Fruit fly (Drosophila melanogaster): ENCODE measurements around the gene Cyp4d2.

Cyp4d2 gene

dm6 chrX:2155868-2156267 is 19.9 kb upstream of the Cyp4d2 start:
- TF ChIP-seq CG34367 (tag; optimal IDR thresholded peaks at IDR 0.05) (no peak), Pif1A (GFP tag; optimal IDR thresholded peaks at IDR 0.05) (no peak), fd96Ca (GFP tag; IDR thresholded peaks at IDR 0.05) (peak; percentile 32; the same call in 1 of the 3 replicates), Ets98B (GFP tag; IDR thresholded peaks at IDR 0.05) (peak; percentile 38; the same call in 1 of the 2 replicates), CG13204 (GFP tag; optimal IDR thresholded peaks at IDR 0.05) (peak; percentile 39), CG32121 (GFP tag; IDR thresholded peaks at IDR 0.05) (peak; percentile 42; the same call in 1 of the 2 replicates), EcR (GFP tag; optimal IDR thresholded peaks at IDR 0.05) (peak; percentile 21), Snoo (tag; optimal IDR thresholded peaks at IDR 0.05) (no peak)

- no peak for TF ChIP-seq CG17806 (tag; optimal IDR thresholded peaks at IDR 0.05)
- TF ChIP-seq EcR (GFP tag; optimal IDR thresholded peaks at IDR 0.05) = no peak
Measured at dm6 chrX:2157929-2158610, 17.7 kb upstream of the Cyp4d2 start.

dm6 chrX:2158668-2159163 is 17.1 kb upstream of the Cyp4d2 start, which contains the start of gene wapl:
TSS of gene wapl (minus strand) at chrX:2158983.
- TF ChIP-seq CG17806 (tag; optimal IDR thresholded peaks at IDR 0.05) (no peak), CG34367 (tag; optimal IDR thresholded peaks at IDR 0.05) (no peak), Snoo (tag; optimal IDR thresholded peaks at IDR 0.05) (no peak), CG8301 (tag; optimal IDR thresholded peaks at IDR 0.05) (no peak), Pif1B (GFP tag; optimal IDR thresholded peaks at IDR 0.05) (no peak), gl (tag; optimal IDR thresholded peaks at IDR 0.05) (no peak), CG32121 (GFP tag; IDR thresholded peaks at IDR 0.05) (no peak)

dm6 chrX:2161020-2161419 is 14.8 kb upstream of the Cyp4d2 start:
- TF ChIP-seq Pif1B (GFP tag; optimal IDR thresholded peaks at IDR 0.05) (no peak), CG17806 (tag; optimal IDR thresholded peaks at IDR 0.05) (no peak), CG15710 (tag; optimal IDR thresholded peaks at IDR 0.05) (no peak), CG9948 (tag; optimal IDR thresholded peaks at IDR 0.05) (no peak), CG4496 (GFP tag; IDR thresholded peaks at IDR 0.05) (no peak), EcR (GFP tag; optimal IDR thresholded peaks at IDR 0.05) (no peak), Snoo (tag; optimal IDR thresholded peaks at IDR 0.05) (no peak), D1 (tag; optimal IDR thresholded peaks at IDR 0.05) (no peak), CG14655 (GFP tag; optimal IDR thresholded peaks at IDR 0.05) (no peak), CG34367 (tag; optimal IDR thresholded peaks at IDR 0.05) (no peak), CG32121 (GFP tag; IDR thresholded peaks at IDR 0.05) (no peak), Ets98B (GFP tag; IDR thresholded peaks at IDR 0.05) (no peak)

dm6 chrX:2162130-2162907 is 13.5 kb upstream of the Cyp4d2 start, which contains the start of the genes Cyp4d1 and CG3630:
TSS of gene Cyp4d1 (minus strand) at chrX:2162180.
TSS of gene CG3630 (plus strand) at chrX:2162196.
- no peak for TF ChIP-seq CG14655 (GFP tag; optimal IDR thresholded peaks at IDR 0.05)
- no peak for TF ChIP-seq CG17806 (tag; optimal IDR thresholded peaks at IDR 0.05)
- no peak for TF ChIP-seq CG8159 (tag; optimal IDR thresholded peaks at IDR 0.05)
- TF ChIP-seq CG32121 (GFP tag; IDR thresholded peaks at IDR 0.05) = no peak
- TF ChIP-seq CG4496 (GFP tag; IDR thresholded peaks at IDR 0.05) = no peak
- TF ChIP-seq CG12605 (GFP tag; IDR thresholded peaks at IDR 0.05) = no peak
- no peak for TF ChIP-seq Pif1B (GFP tag; optimal IDR thresholded peaks at IDR 0.05)
- TF ChIP-seq CG8301 (tag; optimal IDR thresholded peaks at IDR 0.05) = no peak
- TF ChIP-seq Pif1A (GFP tag; optimal IDR thresholded peaks at IDR 0.05) = no peak
- no peak for TF ChIP-seq EcR (GFP tag; optimal IDR thresholded peaks at IDR 0.05)
- no peak for TF ChIP-seq CG10348 (GFP tag; IDR thresholded peaks at IDR 0.05)
- TF ChIP-seq D1 (tag; optimal IDR thresholded peaks at IDR 0.05) = no peak

- TF ChIP-seq CG9948 (tag; optimal IDR thresholded peaks at IDR 0.05) (no peak), fd96Ca (GFP tag; IDR thresholded peaks at IDR 0.05) (no peak), CG32121 (GFP tag; IDR thresholded peaks at IDR 0.05) (no peak), CG8159 (tag; optimal IDR thresholded peaks at IDR 0.05) (no peak), CG10348 (GFP tag; IDR thresholded peaks at IDR 0.05) (no peak), CG14655 (GFP tag; optimal IDR thresholded peaks at IDR 0.05) (no peak), CG12605 (GFP tag; IDR thresholded peaks at IDR 0.05) (no peak), EcR (GFP tag; optimal IDR thresholded peaks at IDR 0.05) (no peak), CG17806 (tag; optimal IDR thresholded peaks at IDR 0.05) (no peak), CG34367 (tag; optimal IDR thresholded peaks at IDR 0.05) (no peak)
Measured at dm6 chrX:2163358-2163757, 12.4 kb upstream of the Cyp4d2 start.

- TF ChIP-seq EcR (GFP tag; optimal IDR thresholded peaks at IDR 0.05) (no peak), CG32121 (GFP tag; IDR thresholded peaks at IDR 0.05) (peak; percentile 82), rn (GFP tag; IDR thresholded peaks at IDR 0.05) (no peak), gl (tag; optimal IDR thresholded peaks at IDR 0.05) (no peak), Ets98B (GFP tag; IDR thresholded peaks at IDR 0.05) (peak; percentile 81), CG8301 (tag; optimal IDR thresholded peaks at IDR 0.05) (peak; percentile 16), CG4496 (GFP tag; IDR thresholded peaks at IDR 0.05) (peak; percentile 79), D1 (tag; optimal IDR thresholded peaks at IDR 0.05) (no peak), CG8159 (tag; optimal IDR thresholded peaks at IDR 0.05) (no peak), CG9948 (tag; optimal IDR thresholded peaks at IDR 0.05) (no peak), Pif1A (GFP tag; optimal IDR thresholded peaks at IDR 0.05) (no peak), fd96Ca (GFP tag; IDR thresholded peaks at IDR 0.05) (peak; percentile 80), CG14655 (GFP tag; optimal IDR thresholded peaks at IDR 0.05) (no peak), CG12605 (GFP tag; IDR thresholded peaks at IDR 0.05) (0 out of 2 replicates have a peak, but pooled peaks have one; percentile 15), CG10348 (GFP tag; IDR thresholded peaks at IDR 0.05) (peak; percentile 36; the same call in 1 of the 2 replicates), CG34367 (tag; optimal IDR thresholded peaks at IDR 0.05) (no peak), CG13204 (GFP tag; optimal IDR thresholded peaks at IDR 0.05) (no peak), Pif1B (GFP tag; optimal IDR thresholded peaks at IDR 0.05) (no peak), CG17806 (tag; optimal IDR thresholded peaks at IDR 0.05) (no peak)
Measured at dm6 chrX:2165394-2165793, 10.4 kb upstream of the Cyp4d2 start.
